Fruit fly (Drosophila melanogaster) whole organism, pupa: ENCODE results near the gene CG8541.

ENCODE experiments used
- CG15710 ChIP-seq: fragments of 200-800 bp; sonication (Bioruptor generic); optimal IDR thresholded peaks from 2 replicates; lab custom pipeline; 2018; ENCODE audit warnings: missing biosample characterization, mild to moderate bottlenecking, missing genetic modification characterization, moderate library complexity
- CG32121 ChIP-seq: fragments of 200-800 bp; sonication (Bioruptor generic); IDR thresholded peaks from 2 replicates; pipeline ENCODE4 v1.3.6; 2022; ENCODE audit warnings: missing biosample characterization, missing genetic modification characterization
- CG8301 ChIP-seq: fragments of 200-800 bp; sonication (Bioruptor generic); optimal IDR thresholded peaks from 2 replicates; lab custom pipeline; 2018; ENCODE audit warnings: missing biosample characterization, mild to moderate bottlenecking, missing genetic modification characterization
- D1 ChIP-seq: fragments of 200-800 bp; sonication (Bioruptor generic); optimal IDR thresholded peaks from 2 replicates; lab custom pipeline; 2018; ENCODE audit warnings: missing biosample characterization, mild to moderate bottlenecking, missing genetic modification characterization, moderate library complexity
- EcR ChIP-seq: fragments of 200-800 bp; sonication (Bioruptor generic); optimal IDR thresholded peaks from 3 replicates; lab custom pipeline; 2019; ENCODE audit warnings: missing biosample characterization, missing genetic modification characterization, mild to moderate bottlenecking, moderate library complexity, missing genetic modification reagents
- Ets98B ChIP-seq: fragments of 200-800 bp; sonication (Bioruptor generic); IDR thresholded peaks from 2 replicates; pipeline ENCODE4 v1.3.6; 2022; ENCODE audit warnings: missing biosample characterization, missing genetic modification characterization
- Pif1A ChIP-seq: fragments of 200-800 bp; sonication (Bioruptor generic); optimal IDR thresholded peaks from 3 replicates; lab custom pipeline; 2016; ENCODE audit warnings: missing biosample characterization, missing genetic modification characterization
- Snoo ChIP-seq: fragments of 200-800 bp; sonication (Bioruptor generic); optimal IDR thresholded peaks from 3 replicates; lab custom pipeline; 2017; ENCODE audit warnings: missing biosample characterization, mild to moderate bottlenecking, missing genetic modification characterization, inconsistent platforms

dm6 chr3L:7471259-7471658 is at the start of gene CG8541:
- no peak for TF ChIP-seq CG15710
- TF ChIP-seq Snoo, result no peak
- no peak for TF ChIP-seq EcR
- TF ChIP-seq CG8301 (tag; lab: Kevin White, UChicago), result no peak
- no peak for TF ChIP-seq Ets98B
- TF ChIP-seq CG32121, result no peak
- no peak for TF ChIP-seq Pif1A (GFP tag; lab: Kevin White, UChicago)
- TF ChIP-seq D1, result no peak
